Fruit fly (Drosophila melanogaster): ENCODE measurements around the gene fon.

fon gene

dm6 chr2L:19415859-19416258 lies 29.9 kb upstream of the fon start (continued):
- peak; percentile 28; the same call in 1 of the 3 replicates for TF ChIP-seq Mrtf (GFP tag; IDR thresholded peaks at IDR 0.05)
- TF ChIP-seq Nf-YC (tag; optimal IDR thresholded peaks at IDR 0.05): peak; percentile 4
- TF ChIP-seq Atf6 (GFP tag; IDR thresholded peaks at IDR 0.05): peak; percentile 59
- peak; percentile 24 for TF ChIP-seq gem (tag; optimal IDR thresholded peaks at IDR 0.05)
- TF ChIP-seq CG33213 (GFP tag; optimal IDR thresholded peaks at IDR 0.05): no peak
- no peak for TF ChIP-seq CG14965 (GFP tag; optimal IDR thresholded peaks at IDR 0.05; ENCODE audit: borderline replicate concordance)
- TF ChIP-seq caup (GFP tag; optimal IDR thresholded peaks at IDR 0.05; ENCODE audit: severe bottlenecking): peak; percentile 16
- peak; percentile 40 for TF ChIP-seq CG2678 (tag; optimal IDR thresholded peaks at IDR 0.05)
- no peak for TF ChIP-seq rib (GFP tag; IDR thresholded peaks at IDR 0.05)
- no peak for TF ChIP-seq CG3163 (GFP tag; optimal IDR thresholded peaks at IDR 0.05)
- peak; percentile 14 for TF ChIP-seq lilli (GFP tag; optimal IDR thresholded peaks at IDR 0.05)
- TF ChIP-seq CG3847 (GFP tag; IDR thresholded peaks at IDR 0.05): 0 out of 2 replicates have a peak, but pooled peaks have one; percentile 38
- no peak for TF ChIP-seq CG12942 (GFP tag; optimal IDR thresholded peaks at IDR 0.05)
- TF ChIP-seq CG11695 (GFP tag; IDR thresholded peaks at IDR 0.05): peak; percentile 77
- TF ChIP-seq HmgZ (tag; optimal IDR thresholded peaks at IDR 0.05): peak; percentile 14
- 0 out of 2 replicates have a peak, but pooled peaks have one; percentile 23 for TF ChIP-seq Adf1 (GFP tag; IDR thresholded peaks at IDR 0.05)
- TF ChIP-seq vnd (GFP tag; IDR thresholded peaks at IDR 0.05; ENCODE audit: partially characterized antibody): no peak
- TF ChIP-seq exex (tag; optimal IDR thresholded peaks at IDR 0.05): no peak

DNA sequence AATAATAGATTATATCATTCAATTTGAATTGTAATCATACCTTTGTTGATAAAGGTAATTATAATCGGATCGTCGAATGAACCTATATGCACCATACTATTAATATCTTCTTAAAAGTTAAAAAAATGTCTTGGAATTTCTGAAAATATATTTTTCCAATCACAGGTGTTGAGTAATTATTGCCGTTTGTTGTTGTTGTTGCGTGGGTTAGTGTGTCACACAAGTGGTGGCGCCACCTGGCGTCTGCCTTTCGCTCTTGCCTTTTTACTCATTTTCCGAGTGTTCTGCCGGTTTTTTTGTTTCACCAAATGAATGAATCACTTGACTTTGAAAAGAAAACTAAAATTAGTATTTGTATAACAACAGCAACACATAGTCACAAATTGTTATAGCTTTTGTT lies 29.1 kb upstream of the fon start:
- no peak for TF ChIP-seq CG12391 (tag; optimal IDR thresholded peaks at IDR 0.05)
- peak; percentile 94 for TF ChIP-seq z (GFP tag; IDR thresholded peaks at IDR 0.05)
- TF ChIP-seq CG4360 (GFP tag; IDR thresholded peaks at IDR 0.05): peak; percentile 89
- no peak for TF ChIP-seq p53 (GFP tag; optimal IDR thresholded peaks at IDR 0.05)
- TF ChIP-seq sens (GFP tag): peak; percentile 53
- no peak for TF ChIP-seq B-H2 (GFP tag; optimal IDR thresholded peaks at IDR 0.05)
- peak in 1 of 2 experiments; percentile 53 for TF ChIP-seq Pdp1 (GFP tag; optimal IDR thresholded peaks at IDR 0.05)
- no peak for TF ChIP-seq Opbp (GFP tag; IDR thresholded peaks at IDR 0.05; ENCODE audit: partially characterized antibody)
- no peak for TF ChIP-seq CG12236 (GFP tag; optimal IDR thresholded peaks at IDR 0.05)
- peak; percentile 62; the same call in 2 of the 3 replicates for TF ChIP-seq sr (GFP tag; IDR thresholded peaks at IDR 0.05)
- TF ChIP-seq Med (GFP tag): peak; percentile 44
- peak; percentile 91 for TF ChIP-seq CTCF (GFP tag; optimal IDR thresholded peaks at IDR 0.05)
- 0 out of 3 replicates have a peak, but pooled peaks have one; percentile 18 for TF ChIP-seq CG2199 (GFP tag; IDR thresholded peaks at IDR 0.05)
- TF ChIP-seq stwl (tag; optimal IDR thresholded peaks at IDR 0.05): peak; percentile 19

- TF ChIP-seq Trl (optimal IDR thresholded peaks at IDR 0.05): peak; percentile 19 to 34
- no peak for TF ChIP-seq Trl (GFP tag; optimal IDR thresholded peaks at IDR 0.05)
- TF ChIP-seq repo (GFP tag; optimal IDR thresholded peaks at IDR 0.05): no peak
- TF ChIP-seq Awh (GFP tag; IDR thresholded peaks at IDR 0.05): no peak
- peak; percentile 66; the same call in 3 of the 4 replicates for TF ChIP-seq chinmo (GFP tag; IDR thresholded peaks at IDR 0.05; ENCODE audit: partially characterized antibody)
- no peak for TF ChIP-seq Sry-δ (GFP tag; optimal IDR thresholded peaks at IDR 0.05)
- no peak for TF ChIP-seq NC2β (GFP tag; optimal IDR thresholded peaks at IDR 0.05)
- TF ChIP-seq GATAe (GFP tag; conservative IDR thresholded peaks at IDR 0.05): no peak
- no peak for TF ChIP-seq CG14441 (GFP tag; IDR thresholded peaks at IDR 0.05)
- peak; percentile 33 for TF ChIP-seq Med (GFP tag)
- TF ChIP-seq Jarid2 (GFP tag; optimal IDR thresholded peaks at IDR 0.05): peak; percentile 17
- peak; percentile 4 for TF ChIP-seq CG10543 (GFP tag; optimal IDR thresholded peaks at IDR 0.05)
- no peak for TF ChIP-seq Meics (GFP tag; optimal IDR thresholded peaks at IDR 0.05)
- peak; percentile 34 for TF ChIP-seq cg (GFP tag; optimal IDR thresholded peaks at IDR 0.05)
- no peak for TF ChIP-seq CG10147 (GFP tag; optimal IDR thresholded peaks at IDR 0.05)
- no peak for TF ChIP-seq ERR (GFP tag; optimal IDR thresholded peaks at IDR 0.05)
- no peak for TF ChIP-seq zf30C (GFP tag; optimal IDR thresholded peaks at IDR 0.05)
- TF ChIP-seq z (GFP tag; IDR thresholded peaks at IDR 0.05): peak; percentile 93
- no peak for TF ChIP-seq Ets65A (GFP tag)
- TF ChIP-seq CG2129 (GFP tag; IDR thresholded peaks at IDR 0.05; ENCODE audit: partially characterized antibody): no peak
Observed at dm6 chr2L:19414233-19414749, 28.3 kb upstream of the fon start.
